Fruit fly (Drosophila melanogaster) whole organism, prepupa: ENCODE measurements around the gene Lcp65Ac.

Source experiments
- Blimp-1 ChIP-seq: fragments of 200-800 bp; sonication (Bioruptor generic); optimal IDR thresholded peaks from 3 replicates; lab custom pipeline; 2017; ENCODE audit warnings: missing biosample characterization, missing genetic modification characterization, mild to moderate bottlenecking, moderate library complexity, missing genetic modification reagents
- CG10631 ChIP-seq: fragments of 200-800 bp; sonication (Bioruptor generic); optimal IDR thresholded peaks from 2 replicates; lab custom pipeline; 2016; ENCODE audit warnings: missing biosample characterization, missing genetic modification characterization
- CG10669 ChIP-seq: fragments of 200-800 bp; sonication (Bioruptor generic); optimal IDR thresholded peaks from 3 replicates; lab custom pipeline; 2018; ENCODE audit warnings: missing biosample characterization, mild to moderate bottlenecking, missing genetic modification characterization, moderate library complexity
- CG11294 ChIP-seq: fragments of 200-800 bp; sonication (Bioruptor generic); IDR thresholded peaks from 2 replicates; pipeline ENCODE4 v1.3.6; 2022; ENCODE audit warnings: missing biosample characterization, missing genetic modification characterization
- CG11762 ChIP-seq: fragments of 200-800 bp; sonication (Bioruptor generic); optimal IDR thresholded peaks from 3 replicates; lab custom pipeline; 2016; ENCODE audit warnings: missing biosample characterization, missing genetic modification characterization; ENCODE audit not compliant: insufficient read depth
- CG11902 ChIP-seq: fragments of 200-800 bp; sonication (Bioruptor generic); optimal IDR thresholded peaks from 3 replicates; lab custom pipeline; 2016; ENCODE audit warnings: missing biosample characterization, missing genetic modification characterization
- CG15336 ChIP-seq: fragments of 200-800 bp; sonication (Bioruptor generic); IDR thresholded peaks from 2 replicates; pipeline ENCODE4 v1.3.6; 2022; ENCODE audit warnings: missing biosample characterization, missing genetic modification characterization
- CG1621 ChIP-seq: fragments of 200-800 bp; sonication (Bioruptor generic); optimal IDR thresholded peaks from 3 replicates; lab custom pipeline; 2018; ENCODE audit warnings: missing biosample characterization, mild to moderate bottlenecking, missing genetic modification characterization
- CG3032 ChIP-seq: fragments of 200-800 bp; optimal IDR thresholded peaks from 2 replicates; lab custom pipeline; 2019; ENCODE audit warnings: missing biosample characterization, mild to moderate bottlenecking, missing genetic modification characterization, moderate library complexity
- CG32006 ChIP-seq: fragments of 200-800 bp; sonication (Bioruptor generic); optimal IDR thresholded peaks from 3 replicates; lab custom pipeline; 2017; ENCODE audit warnings: missing biosample characterization, mild to moderate bottlenecking, missing genetic modification characterization
- CG34406 ChIP-seq: fragments of 200-800 bp; sonication (Bioruptor generic); optimal IDR thresholded peaks from 3 replicates; lab custom pipeline; 2016; ENCODE audit warnings: missing biosample characterization, missing genetic modification characterization
- CG3919 ChIP-seq: fragments of 200-800 bp; sonication (Bioruptor generic); optimal IDR thresholded peaks from 3 replicates; lab custom pipeline; 2016; ENCODE audit warnings: missing biosample characterization, missing genetic modification characterization
- CG6163 ChIP-seq: fragments of 200-800 bp; sonication (Bioruptor generic); IDR thresholded peaks from 3 replicates; pipeline ENCODE4 v1.3.6; 2022; ENCODE audit warnings: missing biosample characterization, missing genetic modification characterization
- CG6792 ChIP-seq: fragments of 200-800 bp; sonication (Bioruptor generic); optimal IDR thresholded peaks from 3 replicates; lab custom pipeline; 2016; ENCODE audit warnings: missing biosample characterization, missing genetic modification characterization
- CG7368 ChIP-seq: fragments of 200-800 bp; sonication (Bioruptor generic); optimal IDR thresholded peaks from 3 replicates; lab custom pipeline; 2016; ENCODE audit warnings: missing biosample characterization, missing genetic modification characterization
- CG8319 ChIP-seq: fragments of 200-800 bp; sonication (Bioruptor generic); optimal IDR thresholded peaks from 3 replicates; lab custom pipeline; 2016; ENCODE audit warnings: missing biosample characterization, missing genetic modification characterization
- CG8632 ChIP-seq: fragments of 200-800 bp; sonication (Bioruptor generic); optimal IDR thresholded peaks from 3 replicates; lab custom pipeline; 2016; ENCODE audit warnings: missing biosample characterization, missing genetic modification characterization
- CG9139 ChIP-seq: fragments of 200-800 bp; sonication (Bioruptor generic); optimal IDR thresholded peaks from 3 replicates; lab custom pipeline; 2017; ENCODE audit warnings: missing biosample characterization, mild to moderate bottlenecking, missing genetic modification characterization
- Eip75B ChIP-seq: fragments of 200-800 bp; sonication (Bioruptor generic); optimal IDR thresholded peaks from 3 replicates; lab custom pipeline; 2016; ENCODE audit warnings: missing biosample characterization, missing genetic modification characterization
- Eip93F ChIP-seq: fragments of 200-800 bp; sonication (Bioruptor generic); optimal IDR thresholded peaks from 2 replicates; lab custom pipeline; 2016; ENCODE audit warnings: missing biosample characterization, mild to moderate bottlenecking, missing genetic modification characterization
- Ets96B ChIP-seq: fragments of 200-800 bp; optimal IDR thresholded peaks from 2 replicates; lab custom pipeline; 2019; ENCODE audit warnings: missing biosample characterization, mild to moderate bottlenecking, missing genetic modification characterization, moderate library complexity
- Gug ChIP-seq: fragments of 200-800 bp; sonication (Bioruptor generic); IDR thresholded peaks from 2 replicates; pipeline ENCODE4 v1.3.6; 2022; ENCODE audit warnings: missing biosample characterization, missing genetic modification characterization
- Hr38 ChIP-seq: sonication (Bioruptor generic); optimal IDR thresholded peaks from 2 replicates; lab custom pipeline; 2016; ENCODE audit warnings: missing biosample characterization, missing genetic modification characterization
- Hr39 ChIP-seq: fragments of 200-800 bp; sonication (Bioruptor generic); optimal IDR thresholded peaks from 2 replicates; lab custom pipeline; 2016; ENCODE audit warnings: missing biosample characterization, missing genetic modification characterization
- Hr4 ChIP-seq: fragments of 200-800 bp; sonication (Bioruptor generic); optimal IDR thresholded peaks from 3 replicates; lab custom pipeline; 2016; ENCODE audit warnings: missing biosample characterization, missing genetic modification characterization
- OdsH ChIP-seq: fragments of 200-800 bp; sonication (Bioruptor generic); optimal IDR thresholded peaks from 3 replicates; lab custom pipeline; 2016; ENCODE audit warnings: missing biosample characterization, missing genetic modification characterization
- Smox ChIP-seq: fragments of 200-800 bp; sonication (Bioruptor generic); optimal IDR thresholded peaks from 3 replicates; lab custom pipeline; 2016; ENCODE audit warnings: missing biosample characterization, missing genetic modification characterization
- Sox102F ChIP-seq: fragments of 200-800 bp; sonication (Bioruptor generic); optimal IDR thresholded peaks from 2 replicates; lab custom pipeline; 2016; ENCODE audit warnings: missing biosample characterization, mild to moderate bottlenecking, missing genetic modification characterization
- Sox15 ChIP-seq: fragments of 200-800 bp; sonication (Bioruptor generic); optimal IDR thresholded peaks from 3 replicates; lab custom pipeline; 2016; ENCODE audit warnings: missing biosample characterization, missing genetic modification characterization
- achi ChIP-seq: fragments of 200-800 bp; sonication (Bioruptor generic); optimal IDR thresholded peaks from 3 replicates; lab custom pipeline; 2016; ENCODE audit warnings: missing biosample characterization, missing genetic modification characterization
- acj6 ChIP-seq: fragments of 200-800 bp; sonication (Bioruptor generic); optimal IDR thresholded peaks from 3 replicates; lab custom pipeline; 2016; ENCODE audit warnings: missing biosample characterization, missing genetic modification characterization
- cyc ChIP-seq: fragments of 200-800 bp; sonication (Bioruptor generic); optimal IDR thresholded peaks from 3 replicates; lab custom pipeline; 2016; ENCODE audit warnings: missing biosample characterization, missing genetic modification characterization
- dac ChIP-seq: fragments of 200-800 bp; sonication (Bioruptor generic); optimal IDR thresholded peaks from 2 replicates; lab custom pipeline; 2017; ENCODE audit warnings: missing biosample characterization, mild to moderate bottlenecking, missing genetic modification characterization
- dsx ChIP-seq: fragments of 200-800 bp; optimal IDR thresholded peaks from 3 replicates; lab custom pipeline; 2019; ENCODE audit warnings: missing biosample characterization, mild to moderate bottlenecking, missing genetic modification characterization, moderate library complexity; ENCODE audit not compliant: poor library complexity, severe bottlenecking
- eg ChIP-seq: fragments of 200-800 bp; sonication (Bioruptor generic); IDR thresholded peaks from 3 replicates; pipeline ENCODE4 v1.3.6; 2022; ENCODE audit warnings: missing biosample characterization, missing genetic modification characterization
- fd85E ChIP-seq: fragments of 200-800 bp; sonication (Bioruptor generic); optimal IDR thresholded peaks from 3 replicates; lab custom pipeline; 2016; ENCODE audit warnings: missing biosample characterization, missing genetic modification characterization
- lz ChIP-seq: fragments of 200-800 bp; sonication (Bioruptor generic); optimal IDR thresholded peaks from 3 replicates; lab custom pipeline; 2016; ENCODE audit warnings: missing biosample characterization, missing genetic modification characterization
- net ChIP-seq: fragments of 200-800 bp; sonication (Bioruptor generic); optimal IDR thresholded peaks from 3 replicates; lab custom pipeline; 2016; ENCODE audit warnings: missing biosample characterization, missing genetic modification characterization
- pdm3 ChIP-seq: fragments of 200-800 bp; sonication (Bioruptor generic); optimal IDR thresholded peaks from 3 replicates; lab custom pipeline; 2016; ENCODE audit warnings: missing biosample characterization, missing genetic modification characterization
- salr ChIP-seq, 2 experiments: fragments of 200-800 bp; sonication (Bioruptor generic); optimal IDR thresholded peaks; 3 replicates each; lab custom pipeline; 2016 to 2018; ENCODE audit warnings: missing biosample characterization in 2 of 2, missing genetic modification characterization in 2 of 2, mild to moderate bottlenecking in 1 of 2
- spab ChIP-seq: fragments of 200-800 bp; sonication (Bioruptor generic); optimal IDR thresholded peaks from 2 replicates; lab custom pipeline; 2017; ENCODE audit warnings: missing biosample characterization, mild to moderate bottlenecking, missing genetic modification characterization, missing genetic modification reagents
- svp ChIP-seq: fragments of 200-800 bp; sonication (Bioruptor generic); peaks from one replicate; lab custom pipeline; 2016; ENCODE audit warnings: missing biosample characterization, missing genetic modification characterization
- topi ChIP-seq: fragments of 200-800 bp; sonication (Bioruptor generic); optimal IDR thresholded peaks from 3 replicates; lab custom pipeline; 2016; ENCODE audit warnings: missing biosample characterization, missing genetic modification characterization
- vri ChIP-seq: fragments of 200-800 bp; sonication (Bioruptor generic); optimal IDR thresholded peaks from 3 replicates; lab custom pipeline; 2016; ENCODE audit warnings: missing biosample characterization, mild to moderate bottlenecking, missing genetic modification characterization

Lcp65Ac gene

dm6 chr3L:6184884-6185438 lies 40.3 kb downstream of the Lcp65Ac start, which contains the start of the genes D19B and CG43293 (continued):
- TF ChIP-seq salr (GFP tag; optimal IDR thresholded peaks at IDR 0.05; lab: Kevin White, UChicago) (peak; percentile 76 to 80), CG6163 (GFP tag; lab: Robert Waterston, UW) (peak; percentile 91), CG32006 (peak; percentile 87), CG7368 (GFP tag; lab: Kevin White, UChicago) (peak; percentile 91), cyc (GFP tag; lab: Kevin White, UChicago) (peak; percentile 84), CG10669 (GFP tag; lab: Kevin White, UChicago) (peak; percentile 85), Eip75B (GFP tag; lab: Kevin White, UChicago) (peak; percentile 88), vri (GFP tag; lab: Kevin White, UChicago) (no peak), Ets96B (tag; lab: Kevin White, UChicago) (peak; percentile 83), Hr39 (GFP tag; lab: Kevin White, UChicago) (peak; percentile 85), eg (GFP tag; lab: Robert Waterston, UW) (peak; percentile 92), dsx (GFP tag; lab: Kevin White, UChicago) (peak; percentile 77), Sox102F (peak; percentile 88), Eip93F (GFP tag; lab: Kevin White, UChicago) (peak; percentile 80), topi (GFP tag; lab: Kevin White, UChicago) (peak; percentile 83), achi (GFP tag; lab: Kevin White, UChicago) (peak; percentile 90), CG34406 (GFP tag; lab: Kevin White, UChicago) (peak; percentile 83), CG1621 (peak; percentile 86)

- TF ChIP-seq CG10631 (GFP tag; lab: Kevin White, UChicago) (peak; percentile 58), dsx (GFP tag; lab: Kevin White, UChicago) (peak; percentile 19), fd85E (GFP tag; lab: Kevin White, UChicago) (no peak), acj6 (GFP tag; lab: Kevin White, UChicago) (peak; percentile 42), CG8319 (GFP tag; lab: Kevin White, UChicago) (no peak), Gug (GFP tag; lab: Robert Waterston, UW) (peak; percentile 42), topi (GFP tag; lab: Kevin White, UChicago) (peak; percentile 50), CG6163 (GFP tag; lab: Robert Waterston, UW) (peak; percentile 66), svp (GFP tag; lab: Kevin White, UChicago) (peak; percentile 89), CG11902 (GFP tag; lab: Kevin White, UChicago) (peak; percentile 26), salr (GFP tag; optimal IDR thresholded peaks at IDR 0.05; lab: Kevin White, UChicago) (peak in 1 of 2 experiments; percentile 40), Smox (GFP tag; lab: Kevin White, UChicago) (no peak), achi (GFP tag; lab: Kevin White, UChicago) (peak; percentile 56), CG34406 (GFP tag; lab: Kevin White, UChicago) (peak; percentile 38), CG8632 (GFP tag; lab: Kevin White, UChicago) (peak; percentile 32), CG32006 (peak; percentile 56), CG3919 (GFP tag; lab: Kevin White, UChicago) (peak; percentile 48), CG6792 (peak; percentile 34), pdm3 (GFP tag; lab: Kevin White, UChicago) (peak; percentile 69), lz (GFP tag; lab: Kevin White, UChicago) (peak; percentile 56), Hr39 (GFP tag; lab: Kevin White, UChicago) (peak; percentile 71), Sox15 (GFP tag; lab: Kevin White, UChicago) (peak; percentile 20), CG11762 (GFP tag; lab: Kevin White, UChicago) (peak; percentile 25), vri (GFP tag; lab: Kevin White, UChicago) (no peak), cyc (GFP tag; lab: Kevin White, UChicago) (peak; percentile 46), OdsH (GFP tag; lab: Kevin White, UChicago) (peak; percentile 37), CG9139 (no peak), Blimp-1 (GFP tag; lab: Kevin White, UChicago) (no peak), Hr4 (GFP tag; lab: Kevin White, UChicago) (peak; percentile 49), Eip93F (GFP tag; lab: Kevin White, UChicago) (no peak), CG11294 (GFP tag; lab: Robert Waterston, UW) (no peak), dac (GFP tag; lab: Kevin White, UChicago) (no peak), CG3032 (tag; lab: Kevin White, UChicago) (peak; percentile 42), Hr38 (GFP tag; lab: Kevin White, UChicago) (no peak), CG1621 (peak; percentile 21), Sox102F (no peak), net (no peak), spab (no peak), Eip75B (GFP tag; lab: Kevin White, UChicago) (no peak), CG15336 (GFP tag; lab: Robert Waterston, UW) (peak; percentile 50)
Observed at dm6 chr3L:6188995-6189927, 44.6 kb downstream of the Lcp65Ac start, which contains the start of the genes D19A and CG7386. TSS of gene D19A (minus strand) at chr3L:6189123. TSS of gene CG7386 (plus strand) at chr3L:6189745.
